Fruit fly (Drosophila melanogaster) Kc167 (cell line): ENCODE data around the gene CG2574.

Experiments used
- psq ChIP-seq: fragments of >200 bp; optimal IDR thresholded peaks from 2 replicates; lab custom pipeline; 2017; ENCODE audit warnings: missing external identifiers
- ttk ChIP-seq: sonication (Bioruptor generic); optimal IDR thresholded peaks from 2 replicates; lab custom pipeline; 2017; ENCODE audit warnings: missing external identifiers

DNA sequence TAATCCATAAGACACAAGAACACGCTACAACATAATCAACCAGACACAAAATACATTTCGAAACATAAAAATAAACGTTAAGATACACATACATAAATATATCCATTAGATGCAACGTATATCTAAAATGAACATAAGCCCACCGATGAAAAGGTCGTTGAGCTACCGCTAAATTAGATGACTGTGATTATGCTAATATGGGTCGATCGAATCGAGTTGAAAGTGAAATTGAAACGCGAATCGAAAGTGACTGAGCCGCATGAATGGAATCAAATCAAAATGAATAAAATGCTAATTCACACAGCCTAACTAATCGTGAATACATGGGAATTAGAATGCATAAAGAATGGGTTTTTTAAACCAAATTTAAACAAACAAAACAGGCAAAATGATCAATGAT, 47.2 kb downstream of the CG2574 start:
- TF ChIP-seq psq (no peak), ttk (no peak)
